Fruit fly (Drosophila melanogaster) whole organism, pupa: ENCODE results near the gene CG4629.

ENCODE experiments used
- CG10348 ChIP-seq: fragments of 200-800 bp; sonication (Bioruptor generic); IDR thresholded peaks from 2 replicates; pipeline ENCODE4 v1.3.6; 2022; ENCODE audit warnings: missing biosample characterization, missing genetic modification characterization
- CG12605 ChIP-seq: fragments of 200-800 bp; sonication (Bioruptor generic); IDR thresholded peaks from 2 replicates; pipeline ENCODE4 v1.3.6; 2022; ENCODE audit warnings: missing biosample characterization, missing genetic modification characterization
- CG13204 ChIP-seq: fragments of 200-800 bp; sonication (Bioruptor generic); optimal IDR thresholded peaks from 2 replicates; lab custom pipeline; 2018; ENCODE audit warnings: missing biosample characterization, mild to moderate bottlenecking, missing genetic modification characterization, moderate library complexity
- CG14655 ChIP-seq: fragments of 200-800 bp; sonication (Bioruptor generic); optimal IDR thresholded peaks from 3 replicates; lab custom pipeline; 2017; ENCODE audit warnings: mild to moderate bottlenecking, missing biosample characterization, missing genetic modification reagents, missing genetic modification characterization
- CG15710 ChIP-seq: fragments of 200-800 bp; sonication (Bioruptor generic); optimal IDR thresholded peaks from 2 replicates; lab custom pipeline; 2018; ENCODE audit warnings: missing biosample characterization, mild to moderate bottlenecking, missing genetic modification characterization, moderate library complexity
- CG17806 ChIP-seq: fragments of 200-800 bp; sonication (Bioruptor generic); optimal IDR thresholded peaks from 2 replicates; lab custom pipeline; 2018; ENCODE audit warnings: missing biosample characterization, mild to moderate bottlenecking, missing genetic modification characterization, moderate library complexity
- CG32121 ChIP-seq: fragments of 200-800 bp; sonication (Bioruptor generic); IDR thresholded peaks from 2 replicates; pipeline ENCODE4 v1.3.6; 2022; ENCODE audit warnings: missing biosample characterization, missing genetic modification characterization
- CG34367 ChIP-seq: fragments of 200-800 bp; sonication (Bioruptor generic); optimal IDR thresholded peaks from 2 replicates; lab custom pipeline; 2018; ENCODE audit warnings: missing biosample characterization, mild to moderate bottlenecking, missing genetic modification characterization
- CG4496 ChIP-seq: fragments of 200-800 bp; sonication (Bioruptor generic); IDR thresholded peaks from 3 replicates; pipeline ENCODE4 v1.3.6; 2022; ENCODE audit warnings: missing biosample characterization, missing genetic modification characterization
- CG8159 ChIP-seq: fragments of 200-800 bp; sonication (Bioruptor generic); optimal IDR thresholded peaks from 3 replicates; lab custom pipeline; 2018; ENCODE audit warnings: missing biosample characterization, mild to moderate bottlenecking, missing genetic modification characterization, moderate library complexity
- CG8301 ChIP-seq: fragments of 200-800 bp; sonication (Bioruptor generic); optimal IDR thresholded peaks from 2 replicates; lab custom pipeline; 2018; ENCODE audit warnings: missing biosample characterization, mild to moderate bottlenecking, missing genetic modification characterization
- CG9948 ChIP-seq: fragments of 200-800 bp; sonication (Bioruptor generic); optimal IDR thresholded peaks from 2 replicates; lab custom pipeline; 2018; ENCODE audit warnings: missing biosample characterization, mild to moderate bottlenecking, missing genetic modification characterization, moderate library complexity
- D1 ChIP-seq: fragments of 200-800 bp; sonication (Bioruptor generic); optimal IDR thresholded peaks from 2 replicates; lab custom pipeline; 2018; ENCODE audit warnings: missing biosample characterization, mild to moderate bottlenecking, missing genetic modification characterization, moderate library complexity
- EcR ChIP-seq: fragments of 200-800 bp; sonication (Bioruptor generic); optimal IDR thresholded peaks from 3 replicates; lab custom pipeline; 2019; ENCODE audit warnings: missing biosample characterization, missing genetic modification characterization, mild to moderate bottlenecking, moderate library complexity, missing genetic modification reagents
- Ets98B ChIP-seq: fragments of 200-800 bp; sonication (Bioruptor generic); IDR thresholded peaks from 2 replicates; pipeline ENCODE4 v1.3.6; 2022; ENCODE audit warnings: missing biosample characterization, missing genetic modification characterization
- Pif1A ChIP-seq: fragments of 200-800 bp; sonication (Bioruptor generic); optimal IDR thresholded peaks from 3 replicates; lab custom pipeline; 2016; ENCODE audit warnings: missing biosample characterization, missing genetic modification characterization
- Pif1B ChIP-seq: fragments of 200-800 bp; sonication (Bioruptor generic); optimal IDR thresholded peaks from 3 replicates; lab custom pipeline; 2016; ENCODE audit warnings: missing biosample characterization, missing genetic modification characterization
- Snoo ChIP-seq: fragments of 200-800 bp; sonication (Bioruptor generic); optimal IDR thresholded peaks from 3 replicates; lab custom pipeline; 2017; ENCODE audit warnings: missing biosample characterization, mild to moderate bottlenecking, missing genetic modification characterization, inconsistent platforms
- fd96Ca ChIP-seq: fragments of 200-800 bp; sonication (Bioruptor generic); IDR thresholded peaks from 3 replicates; pipeline ENCODE4 v1.3.6; 2022; ENCODE audit warnings: missing biosample characterization, missing genetic modification characterization
- gl ChIP-seq: fragments of 200-800 bp; sonication (Bioruptor generic); optimal IDR thresholded peaks from 2 replicates; lab custom pipeline; 2018; ENCODE audit warnings: missing biosample characterization, mild to moderate bottlenecking, missing genetic modification characterization
- rn ChIP-seq: fragments of 200-800 bp; sonication (Bioruptor generic); IDR thresholded peaks from 2 replicates; pipeline ENCODE4 v1.3.6; 2022; ENCODE audit warnings: missing biosample characterization, missing genetic modification characterization

Gene CG4629

dm6 chr2L:1095450-1095849 lies 6.9 kb downstream of the CG4629 start:
- TF ChIP-seq CG4496 (GFP tag; lab: Robert Waterston, UW), result no peak
- no peak for TF ChIP-seq CG32121 (GFP tag; lab: Robert Waterston, UW)
- no peak for TF ChIP-seq CG10348 (GFP tag; lab: Robert Waterston, UW)
- no peak for TF ChIP-seq fd96Ca (GFP tag; lab: Robert Waterston, UW)
- no peak for TF ChIP-seq CG8159 (tag; lab: Kevin White, UChicago)
- no peak for TF ChIP-seq Pif1B (GFP tag; lab: Kevin White, UChicago)
- no peak for TF ChIP-seq Pif1A (GFP tag; lab: Kevin White, UChicago)
- TF ChIP-seq CG8301 (tag; lab: Kevin White, UChicago), result no peak
- TF ChIP-seq gl (tag; lab: Kevin White, UChicago), result no peak
- no peak for TF ChIP-seq Snoo
- no peak for TF ChIP-seq CG34367
- TF ChIP-seq CG13204 (GFP tag; lab: Kevin White, UChicago), result no peak
- TF ChIP-seq CG17806 (tag; lab: Kevin White, UChicago), result no peak
- TF ChIP-seq Ets98B (GFP tag; lab: Robert Waterston, UW), result no peak
- TF ChIP-seq rn (GFP tag; lab: Robert Waterston, UW), result no peak
- no peak for TF ChIP-seq D1
- TF ChIP-seq CG14655 (GFP tag; lab: Kevin White, UChicago), result no peak
- TF ChIP-seq CG12605 (GFP tag; lab: Robert Waterston, UW), result no peak
- no peak for TF ChIP-seq EcR

- no peak for TF ChIP-seq CG4496 (GFP tag; lab: Robert Waterston, UW)
- no peak for TF ChIP-seq Ets98B (GFP tag; lab: Robert Waterston, UW)
- no peak for TF ChIP-seq CG15710 (tag; lab: Kevin White, UChicago)
- TF ChIP-seq Snoo, result no peak
- TF ChIP-seq CG32121 (GFP tag; lab: Robert Waterston, UW), result 0 out of 2 replicates have a peak, but pooled peaks have one; percentile 37
- TF ChIP-seq CG8301 (tag; lab: Kevin White, UChicago), result no peak
- no peak for TF ChIP-seq CG14655 (GFP tag; lab: Kevin White, UChicago)
- no peak for TF ChIP-seq CG8159 (tag; lab: Kevin White, UChicago)
- no peak for TF ChIP-seq rn (GFP tag; lab: Robert Waterston, UW)
- TF ChIP-seq CG34367, result no peak
- no peak for TF ChIP-seq CG17806 (tag; lab: Kevin White, UChicago)
- TF ChIP-seq D1, result no peak
- no peak for TF ChIP-seq Pif1B (GFP tag; lab: Kevin White, UChicago)
- TF ChIP-seq CG10348 (GFP tag; lab: Robert Waterston, UW), result no peak
- TF ChIP-seq CG9948, result no peak
- TF ChIP-seq EcR, result peak; percentile 42
- 0 out of 3 replicates have a peak, but pooled peaks have one; percentile 38 for TF ChIP-seq fd96Ca (GFP tag; lab: Robert Waterston, UW)
- no peak for TF ChIP-seq Pif1A (GFP tag; lab: Kevin White, UChicago)
- no peak for TF ChIP-seq CG13204 (GFP tag; lab: Kevin White, UChicago)
- no peak for TF ChIP-seq CG12605 (GFP tag; lab: Robert Waterston, UW)
- peak; percentile 0 for TF ChIP-seq gl (tag; lab: Kevin White, UChicago)
Measured at dm6 chr2L:1094724-1095123, 7.6 kb downstream of the CG4629 start.

dm6 chr2L:1091675-1092074 lies 10.6 kb downstream of the CG4629 start:
- TF ChIP-seq CG17806 (tag; lab: Kevin White, UChicago) (no peak), CG13204 (GFP tag; lab: Kevin White, UChicago) (no peak), fd96Ca (GFP tag; lab: Robert Waterston, UW) (0 out of 3 replicates have a peak, but pooled peaks have one; percentile 26), CG8301 (tag; lab: Kevin White, UChicago) (no peak), CG32121 (GFP tag; lab: Robert Waterston, UW) (no peak)

- TF ChIP-seq Ets98B (GFP tag; lab: Robert Waterston, UW) (peak; percentile 52), Pif1B (GFP tag; lab: Kevin White, UChicago) (no peak), Snoo (no peak), CG8301 (tag; lab: Kevin White, UChicago) (no peak), CG15710 (tag; lab: Kevin White, UChicago) (peak; percentile 20), fd96Ca (GFP tag; lab: Robert Waterston, UW) (peak; percentile 60; the same call in 2 of the 3 replicates), gl (tag; lab: Kevin White, UChicago) (no peak), CG12605 (GFP tag; lab: Robert Waterston, UW) (0 out of 2 replicates have a peak, but pooled peaks have one; percentile 27), CG17806 (tag; lab: Kevin White, UChicago) (peak; percentile 23), EcR (no peak), CG9948 (peak; percentile 14), CG14655 (GFP tag; lab: Kevin White, UChicago) (no peak), CG4496 (GFP tag; lab: Robert Waterston, UW) (peak; percentile 54; the same call in 2 of the 3 replicates), rn (GFP tag; lab: Robert Waterston, UW) (no peak), Pif1A (GFP tag; lab: Kevin White, UChicago) (no peak), CG10348 (GFP tag; lab: Robert Waterston, UW) (no peak), CG32121 (GFP tag; lab: Robert Waterston, UW) (no peak), CG13204 (GFP tag; lab: Kevin White, UChicago) (no peak), D1 (no peak), CG8159 (tag; lab: Kevin White, UChicago) (peak; percentile 30), CG34367 (no peak)
Measured at dm6 chr2L:1086312-1086906, 15.9 kb downstream of the CG4629 start.

dm6 chr2L:1082668-1083067 lies 19.6 kb downstream of the CG4629 start:
- peak; percentile 14 for TF ChIP-seq CG13204 (GFP tag; lab: Kevin White, UChicago)
- no peak for TF ChIP-seq CG34367
